Fruit fly (Drosophila melanogaster) whole organism, embryonic: ENCODE measurements around the gene CG9021.

Experiments
- Awh ChIP-seq: fragments of 200-800 bp; sonication (Bioruptor generic); IDR thresholded peaks from 2 replicates; pipeline ENCODE4, ENCODE4 v1.3.6; 2022; ENCODE audit warnings: missing biosample characterization, missing genetic modification characterization
- B-H1 ChIP-seq: fragments of 200-800 bp; sonication (Bioruptor generic); IDR thresholded peaks from 3 replicates; pipeline ENCODE4 v1.3.6; 2022; ENCODE audit warnings: missing biosample characterization, missing genetic modification characterization
- BEAF-32 ChIP-seq: fragments of 200-800 bp; sonication (Bioruptor generic); optimal IDR thresholded peaks from 3 replicates; lab custom pipeline; 2017; ENCODE audit warnings: missing biosample characterization, missing genetic modification characterization, mild to moderate bottlenecking, moderate library complexity, missing genetic modification reagents
- C15 ChIP-seq: fragments of 200-800 bp; sonication (Bioruptor generic); IDR thresholded peaks from 3 replicates; pipeline ENCODE4 v1.3.6; 2022; ENCODE audit warnings: missing biosample characterization, missing genetic modification characterization
- CG10209 ChIP-seq: fragments of 200-800 bp; sonication (Bioruptor generic); optimal IDR thresholded peaks from 3 replicates; lab custom pipeline; 2017; ENCODE audit warnings: missing biosample characterization, mild to moderate bottlenecking, missing genetic modification characterization, missing genetic modification reagents
- CG11398 ChIP-seq: fragments of 200-800 bp; sonication (Bioruptor generic); optimal IDR thresholded peaks from 2 replicates; lab custom pipeline; 2016; ENCODE audit warnings: missing biosample characterization, missing genetic modification characterization
- CG12071 ChIP-seq: fragments of 200-800 bp; sonication (Bioruptor generic); optimal IDR thresholded peaks from 3 replicates; lab custom pipeline; 2018; ENCODE audit warnings: missing biosample characterization, mild to moderate bottlenecking, missing genetic modification characterization
- CG12391 ChIP-seq: fragments of 200-800 bp; sonication (Bioruptor generic); optimal IDR thresholded peaks from 3 replicates; lab custom pipeline; 2018; ENCODE audit warnings: missing biosample characterization, mild to moderate bottlenecking, missing genetic modification characterization, moderate library complexity
- CG13287 ChIP-seq: fragments of 200-800 bp; sonication (Bioruptor generic); IDR thresholded peaks from 2 replicates; pipeline ENCODE4 v1.3.6; 2022; ENCODE audit warnings: missing biosample characterization, missing genetic modification characterization; ENCODE audit not compliant: partially characterized antibody
- CG13424 ChIP-seq: fragments of 200-800 bp; sonication (Bioruptor generic); optimal IDR thresholded peaks from 2 replicates; lab custom pipeline; 2019; ENCODE audit warnings: missing biosample characterization, mild to moderate bottlenecking, missing genetic modification characterization, moderate library complexity
- CG14710 ChIP-seq: fragments of 200-800 bp; sonication (Bioruptor generic); optimal IDR thresholded peaks from 3 replicates; lab custom pipeline; 2019; ENCODE audit warnings: missing biosample characterization, mild to moderate bottlenecking, missing genetic modification characterization, moderate library complexity
- CG15073 ChIP-seq: fragments of 200-800 bp; sonication (Bioruptor generic); optimal IDR thresholded peaks from 2 replicates; lab custom pipeline; 2016; ENCODE audit warnings: missing biosample characterization, missing genetic modification characterization
- CG17829 ChIP-seq: fragments of 200-800 bp; optimal IDR thresholded peaks from 2 replicates; lab custom pipeline; 2019; ENCODE audit warnings: missing biosample characterization, mild to moderate bottlenecking, missing genetic modification characterization, moderate library complexity
- CG2116 ChIP-seq: fragments of 200-800 bp; sonication (Bioruptor generic); optimal IDR thresholded peaks from 3 replicates; lab custom pipeline; 2018; ENCODE audit warnings: missing biosample characterization, mild to moderate bottlenecking, missing genetic modification characterization
- CG3726 ChIP-seq: fragments of 200-800 bp; sonication (Bioruptor generic); IDR thresholded peaks from 3 replicates; pipeline ENCODE4, ENCODE4 v1.3.6; 2022; ENCODE audit warnings: missing biosample characterization, missing genetic modification characterization
- CG3838 ChIP-seq: fragments of 200-800 bp; sonication (Bioruptor generic); optimal IDR thresholded peaks from 3 replicates; lab custom pipeline; 2016; ENCODE audit warnings: missing biosample characterization, missing genetic modification characterization
- CG4820 ChIP-seq: fragments of 200-800 bp; sonication (Bioruptor generic); optimal IDR thresholded peaks from 3 replicates; lab custom pipeline; 2016; ENCODE audit warnings: missing biosample characterization, missing genetic modification characterization
- CG5953 ChIP-seq: fragments of 200-800 bp; sonication (Bioruptor generic); IDR thresholded peaks from 2 replicates; pipeline ENCODE4 v1.3.6; 2022; ENCODE audit warnings: missing biosample characterization, missing genetic modification characterization
- CG6654 ChIP-seq: fragments of 200-800 bp; sonication (Bioruptor generic); optimal IDR thresholded peaks from 2 replicates; lab custom pipeline; 2017; ENCODE audit warnings: missing biosample characterization, mild to moderate bottlenecking, missing genetic modification characterization
- CG7745 ChIP-seq: fragments of 200-800 bp; sonication (Bioruptor generic); optimal IDR thresholded peaks from 2 replicates; lab custom pipeline; 2018; ENCODE audit warnings: missing biosample characterization, mild to moderate bottlenecking, missing genetic modification characterization, moderate library complexity
- CG7987 ChIP-seq: fragments of 200-800 bp; sonication (Bioruptor generic); optimal IDR thresholded peaks from 2 replicates; lab custom pipeline; 2018; ENCODE audit warnings: missing biosample characterization, mild to moderate bottlenecking, missing genetic modification characterization, moderate library complexity
- CG8290 ChIP-seq, 3 experiments: fragments of 200-800 bp; sonication (Bioruptor generic); optimal IDR thresholded peaks; 2 replicates each; lab custom pipeline; 2016 to 2019; ENCODE audit warnings: missing biosample characterization in 3 of 3, missing genetic modification characterization in 3 of 3, mild to moderate bottlenecking in 2 of 3, moderate library complexity in 1 of 3
- Dad ChIP-seq: fragments of 200-800 bp; sonication (Bioruptor generic); optimal IDR thresholded peaks from 3 replicates; lab custom pipeline; 2016; ENCODE audit warnings: missing biosample characterization, missing genetic modification characterization
- E2f2 ChIP-seq: fragments of 200-800 bp; sonication (Bioruptor generic); IDR thresholded peaks from 2 replicates; pipeline ENCODE4 v1.3.6; 2022; ENCODE audit warnings: missing biosample characterization, missing genetic modification characterization
- H2.0 ChIP-seq: fragments of 200-800 bp; sonication (Bioruptor generic); IDR thresholded peaks from 2 replicates; pipeline ENCODE4 v1.3.6; 2022; ENCODE audit warnings: missing biosample characterization, missing genetic modification characterization
- Hr78 ChIP-seq, 2 experiments: fragments of 200-800 bp in 1 of 2; fragments of >200 bp in 1 of 2; sonication (Bioruptor generic) in 1 of 2; optimal IDR thresholded peaks; 2 replicates each; lab custom pipeline; 2017 to 2019; ENCODE audit warnings: missing biosample characterization in 2 of 2, missing genetic modification characterization in 2 of 2, mild to moderate bottlenecking in 1 of 2, moderate library complexity in 1 of 2
- Opbp ChIP-seq: fragments of 200-800 bp; sonication (Bioruptor generic); IDR thresholded peaks from 3 replicates; pipeline ENCODE4 v1.3.6; 2022; ENCODE audit warnings: missing biosample characterization, missing genetic modification characterization; ENCODE audit not compliant: partially characterized antibody
- Pdp1 ChIP-seq, 2 experiments: fragments of 200-800 bp; sonication (Bioruptor generic); optimal IDR thresholded peaks; 3 replicates each; lab custom pipeline; 2016; ENCODE audit warnings: missing biosample characterization in 2 of 2, missing genetic modification characterization in 2 of 2, mild to moderate bottlenecking in 1 of 2, moderate library complexity in 1 of 2
- Ptx1 ChIP-seq: fragments of 200-800 bp; sonication (Bioruptor generic); IDR thresholded peaks from 2 replicates; pipeline ENCODE4 v1.3.6; 2022; ENCODE audit warnings: missing biosample characterization, missing genetic modification characterization
- Scr ChIP-seq: fragments of 200-800 bp; sonication (Bioruptor generic); IDR thresholded peaks from 2 replicates; pipeline ENCODE4 v1.3.6; 2022; ENCODE audit warnings: missing biosample characterization, missing genetic modification characterization; ENCODE audit not compliant: partially characterized antibody
- Xbp1 ChIP-seq: fragments of 200-800 bp; sonication (Bioruptor generic); optimal IDR thresholded peaks from 3 replicates; lab custom pipeline; 2016; ENCODE audit warnings: missing biosample characterization, mild to moderate bottlenecking, missing genetic modification characterization
- abd-A ChIP-seq: fragments of 200-800 bp; sonication (Bioruptor generic); optimal IDR thresholded peaks from 3 replicates; lab custom pipeline; 2019; ENCODE audit warnings: missing biosample characterization, mild to moderate bottlenecking, missing genetic modification characterization, moderate library complexity
- ash1 ChIP-seq: fragments of 200-800 bp; sonication (Bioruptor generic); optimal IDR thresholded peaks from 2 replicates; lab custom pipeline; 2018; ENCODE audit warnings: missing biosample characterization, mild to moderate bottlenecking, missing genetic modification characterization
- chm ChIP-seq: fragments of 200-800 bp; sonication (Bioruptor generic); IDR thresholded peaks from 2 replicates; pipeline ENCODE4 v1.3.6; 2022; ENCODE audit warnings: missing biosample characterization, missing genetic modification characterization
- ci ChIP-seq: fragments of 200-800 bp; sonication (Bioruptor generic); IDR thresholded peaks from 3 replicates; pipeline ENCODE4 v1.3.6; 2022; ENCODE audit warnings: missing biosample characterization, missing genetic modification characterization
- corto ChIP-seq: fragments of 200-800 bp; sonication (Bioruptor generic); optimal IDR thresholded peaks from 2 replicates; lab custom pipeline; 2016; ENCODE audit warnings: missing biosample characterization, mild to moderate bottlenecking, missing genetic modification characterization, moderate library complexity
- fd102C ChIP-seq: fragments of 200-800 bp; sonication (Bioruptor generic); optimal IDR thresholded peaks from 2 replicates; lab custom pipeline; 2018; ENCODE audit warnings: missing biosample characterization, mild to moderate bottlenecking, missing genetic modification characterization, moderate library complexity
- gce ChIP-seq: fragments of 200-800 bp; sonication (Bioruptor generic); IDR thresholded peaks from 3 replicates; pipeline ENCODE4 v1.3.6; 2022; ENCODE audit warnings: missing biosample characterization, missing genetic modification characterization
- gro ChIP-seq: fragments of 200-800 bp; sonication (Bioruptor generic); optimal IDR thresholded peaks from 2 replicates; lab custom pipeline; 2016; ENCODE audit warnings: missing biosample characterization, missing genetic modification characterization
- hb ChIP-seq: fragments of 200-800 bp; sonication (Bioruptor generic); IDR thresholded peaks from 3 replicates; pipeline ENCODE4 v1.3.6; 2022; ENCODE audit warnings: missing biosample characterization, missing genetic modification characterization; ENCODE audit not compliant: partially characterized antibody
- jing ChIP-seq: fragments of 200-800 bp; sonication (Bioruptor generic); optimal IDR thresholded peaks from 2 replicates; lab custom pipeline; 2018; ENCODE audit warnings: missing biosample characterization, mild to moderate bottlenecking, missing genetic modification characterization
- kay ChIP-seq: fragments of 200-800 bp; sonication (Bioruptor generic); optimal IDR thresholded peaks from 2 replicates; lab custom pipeline; 2016; ENCODE audit warnings: missing biosample characterization, missing genetic modification characterization
- pita ChIP-seq: fragments of 200-800 bp; sonication (Bioruptor generic); optimal IDR thresholded peaks from 2 replicates; lab custom pipeline; 2017; ENCODE audit warnings: missing biosample characterization, mild to moderate bottlenecking, missing genetic modification characterization
- ranshi ChIP-seq: fragments of 200-800 bp; sonication (Bioruptor generic); IDR thresholded peaks from 2 replicates; pipeline ENCODE4 v1.3.6; 2022; ENCODE audit warnings: missing biosample characterization, missing genetic modification characterization
- sisA ChIP-seq: fragments of 200-800 bp; sonication (Bioruptor generic); IDR thresholded peaks from 2 replicates; pipeline ENCODE4 v1.3.6; 2022; ENCODE audit warnings: missing biosample characterization, missing genetic modification characterization
- usp ChIP-seq: fragments of >200 bp; optimal IDR thresholded peaks from 2 replicates; lab custom pipeline; 2017; ENCODE audit warnings: missing biosample characterization, missing genetic modification characterization
- wek ChIP-seq: fragments of 200-800 bp; sonication (Bioruptor generic); optimal IDR thresholded peaks from 3 replicates; lab custom pipeline; 2018; ENCODE audit warnings: missing biosample characterization, mild to moderate bottlenecking, missing genetic modification characterization, moderate library complexity
- z ChIP-seq: fragments of 200-800 bp; sonication (Bioruptor generic); IDR thresholded peaks from 3 replicates; pipeline ENCODE4 v1.3.6; 2022; ENCODE audit warnings: missing biosample characterization, missing genetic modification characterization

CG9021 gene

dm6 chr2L:5948775-5949526 is 44.5 kb upstream of the CG9021 start, which contains the start of gene CG9044 (continued):
- TF ChIP-seq sisA (peak; percentile 52), BEAF-32 (peak; percentile 97), corto (GFP tag; lab: Kevin White, UChicago) (no peak), gce (GFP tag; lab: Robert Waterston, UW) (no peak), gro (peak; percentile 34), abd-A (no peak), CG15073 (no peak), CG13424 (tag; lab: Kevin White, UChicago) (peak; percentile 57), CG3726 (GFP tag; lab: Robert Waterston, UW) (no peak), ash1 (GFP tag; lab: Kevin White, UChicago) (no peak), CG3838 (GFP tag; lab: Kevin White, UChicago) (peak; percentile 44), CG4820 (GFP tag; lab: Kevin White, UChicago) (peak; percentile 39), CG5953 (GFP tag; lab: Robert Waterston, UW) (no peak), B-H1 (GFP tag; lab: Robert Waterston, UW) (no peak; the same call in 2 of the 3 replicates), CG7987 (GFP tag; lab: Kevin White, UChicago) (no peak), CG12071 (GFP tag; lab: Kevin White, UChicago) (no peak), ranshi (GFP tag; lab: Robert Waterston, UW) (no peak), CG14710 (tag; lab: Kevin White, UChicago) (peak; percentile 81), CG17829 (tag; lab: Kevin White, UChicago) (peak; percentile 65), CG10209 (peak; percentile 3), jing (GFP tag; lab: Kevin White, UChicago) (no peak), Dad (peak; percentile 59), Opbp (peak; percentile 84; the same call in 2 of the 3 replicates), usp (GFP tag; lab: Kevin White, UChicago) (no peak), kay (peak; percentile 24), Pdp1 (GFP tag; optimal IDR thresholded peaks at IDR 0.05; lab: Kevin White, UChicago) (peak; percentile 67 to 69), CG2116 (GFP tag; lab: Kevin White, UChicago) (peak; percentile 62), hb (GFP tag; lab: Robert Waterston, UW) (peak; percentile 89), Scr (GFP tag; lab: Robert Waterston, UW) (peak; percentile 96), wek (GFP tag; lab: Kevin White, UChicago) (no peak), chm (GFP tag; lab: Robert Waterston, UW) (no peak), CG6654 (GFP tag; lab: Kevin White, UChicago) (no peak), CG8290 (GFP tag; optimal IDR thresholded peaks at IDR 0.05; lab: Kevin White, UChicago) (peak; percentile 60), CG8290 (tag; optimal IDR thresholded peaks at IDR 0.05; lab: Kevin White, UChicago) (no peak), Hr78 (GFP tag; optimal IDR thresholded peaks at IDR 0.05; lab: Kevin White, UChicago) (no peak), CG7745 (tag; lab: Kevin White, UChicago) (no peak), Xbp1 (GFP tag; lab: Kevin White, UChicago) (peak; percentile 71), ci (GFP tag; lab: Robert Waterston, UW) (0 out of 3 replicates have a peak, but pooled peaks have one; percentile 48), CG13287 (peak; percentile 91), pita (GFP tag; lab: Kevin White, UChicago) (no peak), fd102C (GFP tag; lab: Kevin White, UChicago) (no peak), H2.0 (GFP tag; lab: Robert Waterston, UW) (no peak), E2f2 (GFP tag; lab: Robert Waterston, UW) (peak; percentile 76), Ptx1 (GFP tag; lab: Robert Waterston, UW) (no peak; the same call in 1 of the 2 replicates), C15 (GFP tag; lab: Robert Waterston, UW) (no peak), CG11398 (GFP tag; lab: Kevin White, UChicago) (peak; percentile 18), z (GFP tag; lab: Robert Waterston, UW) (no peak), Awh (GFP tag; lab: Robert Waterston, UW) (no peak), CG12391 (peak; percentile 77)
